Worm (Caenorhabditis elegans): ENCODE data around the gene C03B1.13.

- TF ChIP-seq lsy-2 (tag; optimal IDR thresholded peaks at IDR 0.05) (no peak), jun-1 (tag; optimal IDR thresholded peaks at IDR 0.05) (no peak), daf-16 (GFP tag; optimal IDR thresholded peaks at IDR 0.05) (no peak), daf-16 (tag; optimal IDR thresholded peaks at IDR 0.05) (no peak), ceh-82 (tag; optimal IDR thresholded peaks at IDR 0.05) (no peak), lin-38 (GFP tag; IDR thresholded peaks at IDR 0.05) (no peak), zag-1 (tag; optimal IDR thresholded peaks at IDR 0.05) (no peak), nhr-25 (tag; optimal IDR thresholded peaks at IDR 0.05; ENCODE audit: borderline replicate concordance, insufficient read depth) (no peak), mxl-3 (GFP tag; optimal IDR thresholded peaks at IDR 0.05) (no peak), nhr-42 (GFP tag; IDR thresholded peaks at IDR 0.05) (no peak), tag-97 (GFP tag; IDR thresholded peaks at IDR 0.05) (no peak)
Measured at ce11 chrX:6373348-6373747, 35.5 kb upstream of the C03B1.13 start, which contains the start of gene C03B1.17.
